Fruit fly (Drosophila melanogaster) Kc167 (cell line): Measurements from ENCODE around the gene robo3.

ENCODE experiments used
- Myc ChIP-seq: fragments of >200 bp; optimal IDR thresholded peaks from 2 replicates; lab custom pipeline; 2017; ENCODE audit warnings: missing external identifiers
- Sin3A ChIP-seq: fragments of >200 bp; optimal IDR thresholded peaks from 2 replicates; lab custom pipeline; 2018; ENCODE audit warnings: missing external identifiers
- h ChIP-seq: fragments of >200 bp; optimal IDR thresholded peaks from 3 replicates; lab custom pipeline; 2018; ENCODE audit warnings: missing external identifiers
- insv ChIP-seq: fragments of >200 bp; optimal IDR thresholded peaks from 3 replicates; lab custom pipeline; 2018; ENCODE audit warnings: missing external identifiers
- psq ChIP-seq: fragments of >200 bp; optimal IDR thresholded peaks from 2 replicates; lab custom pipeline; 2017; ENCODE audit warnings: missing external identifiers
- ttk ChIP-seq: sonication (Bioruptor generic); optimal IDR thresholded peaks from 2 replicates; lab custom pipeline; 2017; ENCODE audit warnings: missing external identifiers

robo3 gene

dm6 chr2L:1312321-1312720 is 56.1 kb downstream of the robo3 start:
- TF ChIP-seq Myc (no peak), Sin3A (lab: Kevin White, UChicago) (no peak)

- TF ChIP-seq psq (lab: Kevin White, UChicago): no peak
- TF ChIP-seq Sin3A (lab: Kevin White, UChicago): no peak
- no peak for TF ChIP-seq Myc
- no peak for TF ChIP-seq insv
- TF ChIP-seq h (lab: Kevin White, UChicago): no peak
- TF ChIP-seq ttk (lab: Kevin White, UChicago): no peak
Observed at dm6 chr2L:1315283-1315682, 59.1 kb downstream of the robo3 start.

- no peak for TF ChIP-seq insv
- TF ChIP-seq ttk (lab: Kevin White, UChicago): no peak
- no peak for TF ChIP-seq psq (lab: Kevin White, UChicago)
- TF ChIP-seq Myc: no peak
- no peak for TF ChIP-seq h (lab: Kevin White, UChicago)
- no peak for TF ChIP-seq Sin3A (lab: Kevin White, UChicago)
Observed at dm6 chr2L:1316422-1316821, 60.2 kb downstream of the robo3 start.

DNA sequence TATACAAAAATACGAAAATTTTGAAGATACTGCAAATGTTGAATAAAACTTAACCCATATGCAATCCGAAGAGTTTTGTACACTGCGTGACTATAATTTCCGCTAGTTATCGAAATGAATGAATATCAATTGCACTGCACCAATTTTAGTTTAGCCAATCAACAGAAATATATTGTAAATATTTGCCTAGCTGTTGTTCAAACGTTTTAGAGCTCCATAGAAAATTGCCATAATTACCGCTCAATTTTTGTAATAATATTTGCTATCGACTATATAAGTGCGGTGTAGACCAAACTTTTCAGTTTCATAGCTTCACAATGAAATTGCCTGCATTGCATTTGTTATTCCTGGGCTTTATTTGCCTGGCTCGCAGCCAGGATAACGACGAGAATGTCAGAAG is 72.6 kb downstream of the robo3 start, which contains the start of gene a5:
Gene a5, plus strand, starts transcription at position 301 of the 400 bp plus-strand sequence.
- TF ChIP-seq ttk (lab: Kevin White, UChicago): no peak
- TF ChIP-seq Myc: no peak
- TF ChIP-seq h (lab: Kevin White, UChicago): no peak
- TF ChIP-seq insv: no peak
- TF ChIP-seq psq (lab: Kevin White, UChicago): no peak
- no peak for TF ChIP-seq Sin3A (lab: Kevin White, UChicago)

DNA sequence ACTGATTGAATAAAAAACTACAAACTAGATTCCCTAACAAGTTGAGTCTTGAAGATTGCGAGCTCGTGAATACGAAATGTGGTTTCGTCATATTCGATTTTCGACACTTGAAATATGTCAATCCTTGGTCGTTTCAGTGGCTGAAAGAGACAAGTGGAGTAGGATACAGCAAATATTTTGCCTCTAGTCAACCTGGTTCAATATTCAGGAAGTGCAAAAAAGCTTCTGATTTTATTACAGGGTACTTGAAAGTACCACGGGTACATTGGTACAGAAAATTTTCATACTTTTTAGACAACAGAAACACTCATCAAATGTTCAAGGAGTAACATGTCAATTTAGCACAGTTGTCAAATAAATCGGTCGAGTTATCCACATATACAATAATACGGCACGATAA is 77.6 kb downstream of the robo3 start, which contains the start of gene CG5440:
Gene CG5440, plus strand, starts transcription at position 301 of the 400 bp plus-strand sequence.
- TF ChIP-seq insv (no peak), ttk (lab: Kevin White, UChicago) (no peak), Myc (no peak), psq (lab: Kevin White, UChicago) (no peak), h (lab: Kevin White, UChicago) (no peak), Sin3A (lab: Kevin White, UChicago) (no peak)

dm6 chr2L:1341995-1342394 is 85.8 kb downstream of the robo3 start, which contains the start of gene CG33923:
Gene CG33923, minus strand, starts transcription at chr2L:1342095.
- TF ChIP-seq insv (no peak), psq (lab: Kevin White, UChicago) (no peak), Sin3A (lab: Kevin White, UChicago) (no peak), Myc (no peak), ttk (lab: Kevin White, UChicago) (no peak), h (lab: Kevin White, UChicago) (no peak)

DNA sequence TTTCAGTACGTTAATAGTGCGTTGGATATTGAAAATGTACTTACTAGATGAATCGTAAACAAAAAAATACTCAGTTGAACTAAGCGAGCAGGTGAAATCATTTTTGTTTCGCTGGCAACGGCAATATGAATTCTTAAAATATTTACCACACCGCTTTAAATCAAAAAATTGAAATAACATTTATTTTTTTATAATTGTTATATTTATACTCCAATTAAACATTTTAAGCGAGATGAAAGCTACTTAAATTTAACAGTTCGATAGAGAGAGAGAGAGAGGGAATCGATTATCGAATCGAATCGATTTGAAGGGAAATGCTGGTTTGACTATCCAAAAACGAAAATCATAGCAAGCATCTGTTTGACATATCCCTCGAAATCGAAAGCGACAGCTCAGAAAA is 87.9 kb downstream of the robo3 start, which contains the start of the genes CG33922 and Cdlc2:
Gene CG33922, minus strand, starts transcription at position 101 of the 400 bp plus-strand sequence.
Gene Cdlc2, plus strand, starts transcription at position 330 of the 400 bp plus-strand sequence.
- TF ChIP-seq psq (lab: Kevin White, UChicago) (no peak), Myc (no peak), Sin3A (lab: Kevin White, UChicago) (no peak), insv (no peak), ttk (lab: Kevin White, UChicago) (no peak), h (lab: Kevin White, UChicago) (no peak)

DNA sequence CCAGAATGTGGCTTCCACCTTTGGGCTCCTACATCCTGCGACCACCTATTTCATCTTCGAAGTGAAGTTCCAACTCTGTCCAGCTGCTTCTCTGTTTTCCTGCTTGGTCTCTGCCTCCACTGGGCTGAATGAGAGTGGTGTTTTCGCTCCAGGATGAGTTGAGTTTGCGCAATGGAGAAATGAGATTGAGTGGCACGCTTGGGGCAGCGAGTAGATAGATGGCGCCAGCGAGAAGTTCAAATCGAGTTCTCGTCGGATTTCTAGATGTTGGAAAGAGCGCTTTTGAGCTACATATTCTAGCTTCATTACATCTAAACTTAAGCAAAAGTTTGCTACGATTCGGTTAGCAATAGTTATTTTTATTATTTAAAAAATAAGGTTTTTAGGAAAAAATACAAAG is 89.8 kb downstream of the robo3 start:
- no peak for TF ChIP-seq insv
- no peak for TF ChIP-seq Sin3A (lab: Kevin White, UChicago)
- no peak for TF ChIP-seq ttk (lab: Kevin White, UChicago)
- no peak for TF ChIP-seq Myc
- TF ChIP-seq psq (lab: Kevin White, UChicago): no peak
- no peak for TF ChIP-seq h (lab: Kevin White, UChicago)
